Fruit fly (Drosophila melanogaster) whole organism, wandering third instar larva: Measurements from ENCODE around the gene CG33093.
A peak's percentile ranks its signal among the peaks of the same experiment; 100 is the strongest.

Experiments
- CG32264 ChIP-seq: fragments of 200-800 bp; sonication (Bioruptor generic); optimal IDR thresholded peaks from 2 replicates; lab custom pipeline; 2016; ENCODE audit warnings: missing biosample characterization, missing genetic modification characterization
- CG9705 ChIP-seq: fragments of 200-800 bp; sonication (Bioruptor generic); optimal IDR thresholded peaks from 2 replicates; lab custom pipeline; 2018; ENCODE audit warnings: missing biosample characterization, mild to moderate bottlenecking, missing genetic modification characterization
- CrebA ChIP-seq: fragments of 200-800 bp; sonication (Bioruptor generic); optimal IDR thresholded peaks from 2 replicates; lab custom pipeline; 2016; ENCODE audit warnings: missing biosample characterization, mild to moderate bottlenecking, missing genetic modification characterization, borderline replicate concordance
- Dif ChIP-seq: fragments of 200-275, 200-300 bp; sonication (Bioruptor generic); optimal IDR thresholded peaks from 2 replicates; lab custom pipeline; 2018; ENCODE audit warnings: missing biosample characterization, missing genetic modification characterization; ENCODE audit not compliant: partially characterized antibody
- GATAd ChIP-seq: sonication (Bioruptor generic); optimal IDR thresholded peaks from 2 replicates; lab custom pipeline; 2016; ENCODE audit warnings: missing biosample characterization, missing genetic modification characterization
- HLH106 ChIP-seq: fragments of 200-800 bp; optimal IDR thresholded peaks from 3 replicates; lab custom pipeline; 2019; ENCODE audit warnings: missing biosample characterization, mild to moderate bottlenecking, missing genetic modification characterization, moderate library complexity
- Hnf4 ChIP-seq: fragments of 200-800 bp; sonication (Bioruptor generic); optimal IDR thresholded peaks from 2 replicates; lab custom pipeline; 2016; ENCODE audit warnings: missing biosample characterization, mild to moderate bottlenecking, missing genetic modification characterization
- Hr83 ChIP-seq: fragments of 200-300 bp; sonication (Bioruptor generic); optimal IDR thresholded peaks from 2 replicates; lab custom pipeline; 2016; ENCODE audit warnings: missing biosample characterization, mild to moderate bottlenecking, missing genetic modification characterization, moderate library complexity; ENCODE audit not compliant: poor library complexity, severe bottlenecking
- Jra ChIP-seq: sonication (Bioruptor generic); optimal IDR thresholded peaks from 2 replicates; lab custom pipeline; 2016; ENCODE audit warnings: missing biosample characterization, missing genetic modification characterization
- Mio ChIP-seq: sonication (Bioruptor generic); optimal IDR thresholded peaks from 2 replicates; lab custom pipeline; 2016; ENCODE audit warnings: missing biosample characterization, missing genetic modification characterization
- Myc ChIP-seq: fragments of >200 bp; optimal IDR thresholded peaks from 2 replicates; lab custom pipeline; 2017
- N ChIP-seq: fragments of >200 bp; optimal IDR thresholded peaks from 2 replicates; lab custom pipeline; 2018; ENCODE audit warnings: missing biosample characterization, missing external identifiers, missing genetic modification characterization
- OdsH ChIP-seq: fragments of 200-800 bp; sonication (Bioruptor generic); optimal IDR thresholded peaks from 2 replicates; lab custom pipeline; 2016; ENCODE audit warnings: missing biosample characterization, mild to moderate bottlenecking, missing genetic modification characterization
- Rel ChIP-seq, 2 experiments: fragments of 200-800 bp; sonication (Bioruptor generic) in 1 of 2; optimal IDR thresholded peaks; 2 replicates in 1 of 2; 3 replicates in 1 of 2; lab custom pipeline; 2016 to 2019; ENCODE audit warnings: mild to moderate bottlenecking in 2 of 2, missing biosample characterization in 2 of 2, missing genetic modification characterization in 2 of 2, moderate library complexity in 1 of 2
- Sp1 ChIP-seq: fragments of 200-800 bp; sonication (Bioruptor generic); optimal IDR thresholded peaks from 3 replicates; lab custom pipeline; 2019; ENCODE audit warnings: missing biosample characterization, mild to moderate bottlenecking, missing genetic modification characterization, moderate library complexity
- Vsx2 ChIP-seq: fragments of 200-300, 225-300 bp; sonication (Bioruptor generic); optimal IDR thresholded peaks from 2 replicates; lab custom pipeline; 2018; ENCODE audit warnings: missing biosample characterization, missing genetic modification characterization; ENCODE audit not compliant: partially characterized antibody
- br ChIP-seq: fragments of 200-800 bp; sonication (Bioruptor generic); optimal IDR thresholded peaks from 2 replicates; lab custom pipeline; 2016; ENCODE audit warnings: missing biosample characterization, missing genetic modification characterization
- brk ChIP-seq: fragments of 200-800 bp; sonication (Bioruptor generic); optimal IDR thresholded peaks from 2 replicates; lab custom pipeline; 2016; ENCODE audit warnings: missing biosample characterization, mild to moderate bottlenecking, missing genetic modification characterization
- dl ChIP-seq, 2 experiments: fragments of 175-275, 200-275 bp in 1 of 2; fragments of 200-275 bp in 1 of 2; sonication (Bioruptor generic); optimal IDR thresholded peaks; lab custom pipeline; 2018; ENCODE audit warnings: mild to moderate bottlenecking in 2 of 2, missing biosample characterization in 2 of 2, missing genetic modification characterization in 2 of 2, moderate library complexity in 2 of 2; ENCODE audit not compliant: partially characterized antibody in 2 of 2, insufficient read depth in 1 of 2
- dmrt93B ChIP-seq: fragments of 200-800 bp; sonication (Bioruptor generic); optimal IDR thresholded peaks from 2 replicates; lab custom pipeline; 2018; ENCODE audit warnings: missing biosample characterization, mild to moderate bottlenecking, missing genetic modification characterization
- dsf ChIP-seq: sonication (Bioruptor generic); optimal IDR thresholded peaks from 2 replicates; lab custom pipeline; 2016; ENCODE audit warnings: missing biosample characterization, missing genetic modification characterization, borderline replicate concordance
- ey ChIP-seq: fragments of 200-800 bp; sonication (Bioruptor generic); optimal IDR thresholded peaks from 2 replicates; lab custom pipeline; 2016; ENCODE audit warnings: missing biosample characterization, missing genetic modification characterization
- foxo ChIP-seq, 2 experiments: fragments of 200-800 bp; sonication (Bioruptor generic); optimal IDR thresholded peaks; 2 replicates in 1 of 2; 3 replicates in 1 of 2; lab custom pipeline; 2016 to 2017; ENCODE audit warnings: missing biosample characterization in 2 of 2, missing genetic modification characterization in 2 of 2
- fru ChIP-seq: fragments of 200-800 bp; sonication (Bioruptor generic); optimal IDR thresholded peaks from 3 replicates; lab custom pipeline; 2016; ENCODE audit warnings: missing biosample characterization, mild to moderate bottlenecking, missing genetic modification characterization
- h ChIP-seq: fragments of 200-800 bp; sonication (Bioruptor generic); optimal IDR thresholded peaks from 3 replicates; lab custom pipeline; 2016; ENCODE audit warnings: missing biosample characterization, mild to moderate bottlenecking, missing genetic modification characterization
- jim ChIP-seq: fragments of 175-275, 200-325 bp; sonication (Bioruptor generic); optimal IDR thresholded peaks from 2 replicates; lab custom pipeline; 2016; ENCODE audit warnings: missing biosample characterization, mild to moderate bottlenecking, missing genetic modification characterization
- lola ChIP-seq: fragments of >200 bp; optimal IDR thresholded peaks from 2 replicates; lab custom pipeline; 2017; ENCODE audit warnings: missing biosample characterization, missing genetic modification characterization
- pan ChIP-seq: fragments of >200 bp; optimal IDR thresholded peaks from 2 replicates; lab custom pipeline; 2017
- psq ChIP-seq: fragments of 200-800 bp; sonication (Bioruptor generic); optimal IDR thresholded peaks from 3 replicates; lab custom pipeline; 2017; ENCODE audit warnings: missing biosample characterization, mild to moderate bottlenecking, missing genetic modification characterization, moderate library complexity
- rgr ChIP-seq: fragments of 200-800 bp; sonication (Bioruptor generic); optimal IDR thresholded peaks from 3 replicates; lab custom pipeline; 2016; ENCODE audit warnings: missing biosample characterization, mild to moderate bottlenecking, missing genetic modification characterization
- woc ChIP-seq: sonication (Bioruptor generic); optimal IDR thresholded peaks from 2 replicates; lab custom pipeline; 2016; ENCODE audit warnings: missing biosample characterization, mild to moderate bottlenecking, missing genetic modification characterization

CG33093 gene

dm6 chr3R:22546017-22546416 is 14.3 kb upstream of the CG33093 start:
- TF ChIP-seq Rel (GFP tag; optimal IDR thresholded peaks at IDR 0.05; lab: Kevin White, UChicago) (no peak), Rel (tag; optimal IDR thresholded peaks at IDR 0.05; lab: Kevin White, UChicago) (peak; percentile 61), CG9705 (GFP tag; lab: Kevin White, UChicago) (no peak)

dm6 chr3R:22542773-22543411 is 11.2 kb upstream of the CG33093 start:
- TF ChIP-seq Vsx2 (GFP tag; lab: Kevin White, UChicago) (no peak), ey (GFP tag; lab: Kevin White, UChicago) (no peak), jim (no peak), lola (GFP tag; lab: Kevin White, UChicago) (no peak), dl (GFP tag; optimal IDR thresholded peaks at IDR 0.05; lab: Kevin White, UChicago; ENCODE audit: insufficient read depth in 1 of 2, partially characterized antibody in 2 of 2) (no peak), psq (GFP tag; lab: Kevin White, UChicago) (no peak), Dif (GFP tag; lab: Kevin White, UChicago) (no peak), Rel (GFP tag; optimal IDR thresholded peaks at IDR 0.05; lab: Kevin White, UChicago) (no peak), Rel (tag; optimal IDR thresholded peaks at IDR 0.05; lab: Kevin White, UChicago) (no peak), OdsH (GFP tag; lab: Kevin White, UChicago) (no peak), dsf (no peak), Hnf4 (GFP tag; lab: Kevin White, UChicago) (no peak), fru (GFP tag; lab: Kevin White, UChicago) (no peak), pan (lab: Kevin White, UChicago) (no peak), dmrt93B (GFP tag; lab: Kevin White, UChicago) (no peak), woc (GFP tag; lab: Kevin White, UChicago) (no peak), CG32264 (GFP tag; lab: Kevin White, UChicago) (no peak), br (GFP tag; lab: Kevin White, UChicago) (no peak), GATAd (GFP tag; lab: Kevin White, UChicago) (no peak), Jra (GFP tag; lab: Kevin White, UChicago) (no peak), Mio (GFP tag; lab: Kevin White, UChicago) (no peak)

dm6 chr3R:22540686-22541085 is 9.0 kb upstream of the CG33093 start:
- no peak for TF ChIP-seq Sp1
- TF ChIP-seq br (GFP tag; lab: Kevin White, UChicago), result no peak

- no peak for TF ChIP-seq Myc (lab: Kevin White, UChicago)
- no peak for TF ChIP-seq N (GFP tag; lab: Kevin White, UChicago)
- TF ChIP-seq dsf, result no peak
- no peak for TF ChIP-seq Sp1
- TF ChIP-seq br (GFP tag; lab: Kevin White, UChicago), result no peak
- TF ChIP-seq pan (lab: Kevin White, UChicago), result no peak
- TF ChIP-seq h (GFP tag; lab: Kevin White, UChicago), result no peak
- no peak for TF ChIP-seq HLH106
- no peak for TF ChIP-seq psq (GFP tag; lab: Kevin White, UChicago)
- no peak for TF ChIP-seq rgr (GFP tag; lab: Kevin White, UChicago)
- no peak for TF ChIP-seq Jra (GFP tag; lab: Kevin White, UChicago)
- peak; percentile 4 for TF ChIP-seq Hr83 (GFP tag; lab: Kevin White, UChicago)
- TF ChIP-seq Dif (GFP tag; lab: Kevin White, UChicago), result no peak
- no peak for TF ChIP-seq CrebA (GFP tag; lab: Kevin White, UChicago)
- no peak for TF ChIP-seq brk (GFP tag; lab: Kevin White, UChicago)
- peak; percentile 7 for TF ChIP-seq Vsx2 (GFP tag; lab: Kevin White, UChicago)
- TF ChIP-seq foxo (GFP tag; optimal IDR thresholded peaks at IDR 0.05; lab: Kevin White, UChicago), result no peak
Observed at dm6 chr3R:22539762-22540161, 8.0 kb upstream of the CG33093 start, which contains the start of gene CG5326. CG5326 (minus strand) TSS chr3R:22539919.
